Worm (Caenorhabditis elegans): ENCODE measurements around the gene flp-13.

Gene flp-13

DNA sequence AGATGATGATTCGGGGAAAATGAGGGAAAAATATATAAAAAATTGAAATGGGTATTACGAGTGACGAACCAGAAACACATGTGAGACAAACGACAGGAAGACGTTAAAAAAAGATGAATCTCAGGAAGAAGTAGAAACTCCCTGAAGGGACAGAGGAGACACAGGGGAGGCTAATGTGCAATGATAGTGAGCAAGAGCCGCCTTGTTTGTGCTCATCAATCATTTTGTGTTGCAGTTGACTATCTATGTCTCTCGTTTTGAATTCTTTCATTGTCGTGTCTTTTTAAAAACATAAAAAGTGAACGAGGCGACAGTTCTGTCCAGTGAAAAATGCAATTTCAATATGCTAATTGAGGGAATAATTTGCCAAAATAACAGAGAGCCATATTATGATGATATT, 26.7 kb upstream of the flp-13 start:
- no peak for TF ChIP-seq dve-1 (tag; optimal IDR thresholded peaks at IDR 0.05)
- no peak for TF ChIP-seq ceh-48 (tag; optimal IDR thresholded peaks at IDR 0.05)
- TF ChIP-seq ceh-45 (GFP tag; IDR thresholded peaks at IDR 0.05): no peak
- no peak for TF ChIP-seq ceh-6 (GFP tag; optimal IDR thresholded peaks at IDR 0.05)

ce11 chrIV:7723555-7723954, 25.3 kb upstream of the flp-13 start:
- TF ChIP-seq ceh-22 (tag; optimal IDR thresholded peaks at IDR 0.05): no peak
- peak; percentile 44 for TF ChIP-seq ceh-18 (tag; optimal IDR thresholded peaks at IDR 0.05)
- TF ChIP-seq rnt-1 (tag; optimal IDR thresholded peaks at IDR 0.05): peak; percentile 22
- peak; percentile 95 for TF ChIP-seq unc-55 (GFP tag; optimal IDR thresholded peaks at IDR 0.05)

DNA sequence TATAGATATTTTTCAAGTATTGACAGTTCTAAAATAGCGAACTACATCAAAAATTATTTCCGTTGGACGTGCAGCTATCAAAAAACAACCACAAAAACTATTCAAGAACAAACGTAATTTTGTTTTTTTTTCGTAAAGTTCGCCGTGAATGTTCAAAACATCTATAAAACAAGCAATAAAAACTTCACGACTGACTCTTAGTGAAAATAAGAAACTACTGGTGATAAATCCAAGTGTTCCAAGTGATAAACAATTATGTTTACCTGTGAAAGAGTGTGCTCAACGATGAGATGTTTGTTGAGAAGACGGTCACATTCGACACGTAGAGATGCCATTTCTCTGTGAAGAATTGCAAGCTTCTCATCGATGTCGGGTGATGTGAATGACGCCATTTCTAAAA, 24.6 kb upstream of the flp-13 start, which contains the start of gene C50F7.6:
Gene C50F7.6 (minus strand): TSS at position 394 of the 400 bp plus-strand sequence.
- TF ChIP-seq Y22D7AL.16 (tag; optimal IDR thresholded peaks at IDR 0.05) (no peak), ceh-22 (tag; optimal IDR thresholded peaks at IDR 0.05) (no peak), unc-55 (GFP tag; optimal IDR thresholded peaks at IDR 0.05) (no peak), ttx-3 (tag; optimal IDR thresholded peaks at IDR 0.05) (no peak), pag-3 (tag; optimal IDR thresholded peaks at IDR 0.05; ENCODE audit: borderline replicate concordance) (no peak), C38D4.7 (GFP tag; optimal IDR thresholded peaks at IDR 0.05) (no peak), pros-1 (tag; optimal IDR thresholded peaks at IDR 0.05) (no peak), fkh-10 (GFP tag; optimal IDR thresholded peaks at IDR 0.05) (no peak), mec-3 (tag; optimal IDR thresholded peaks at IDR 0.05; ENCODE audit: borderline replicate concordance) (no peak), rnt-1 (tag; optimal IDR thresholded peaks at IDR 0.05) (no peak), ahr-1 (tag; optimal IDR thresholded peaks at IDR 0.05) (no peak), gmeb-2 (tag; optimal IDR thresholded peaks at IDR 0.05) (no peak), zip-5 (tag; optimal IDR thresholded peaks at IDR 0.05) (no peak), sox-4 (tag; optimal IDR thresholded peaks at IDR 0.05) (no peak), dmd-4 (tag; optimal IDR thresholded peaks at IDR 0.05; ENCODE audit: borderline replicate concordance) (no peak)

- TF ChIP-seq ceh-31 (tag; optimal IDR thresholded peaks at IDR 0.05): no peak
- TF ChIP-seq mec-3 (tag; optimal IDR thresholded peaks at IDR 0.05; ENCODE audit: borderline replicate concordance): no peak
- TF ChIP-seq tbx-7 (tag; optimal IDR thresholded peaks at IDR 0.05): no peak
Measured at ce11 chrIV:7717916-7718315, 19.7 kb upstream of the flp-13 start, which contains the start of gene F33D4.6. Gene F33D4.6 (minus strand): TSS chrIV:7718016.

DNA sequence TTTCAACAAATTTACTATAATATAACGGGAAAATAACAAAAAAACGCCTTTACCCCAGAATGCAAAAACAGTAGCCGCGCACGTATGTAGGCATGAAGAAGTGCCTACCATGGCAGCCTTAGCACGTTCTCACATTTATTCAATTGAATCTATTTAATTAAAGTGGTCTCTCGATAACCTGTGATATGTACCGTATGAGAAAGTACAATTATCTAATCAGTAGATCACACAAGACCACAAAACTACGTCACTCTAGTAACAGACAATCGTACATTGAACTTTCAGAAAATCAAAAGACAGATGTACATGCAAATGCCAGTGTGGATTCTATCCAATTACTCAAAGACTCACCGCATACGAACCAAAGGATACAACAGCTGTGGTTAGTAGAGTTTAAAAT, 14.0 kb upstream of the flp-13 start:
- no peak for TF ChIP-seq syd-9 (tag; optimal IDR thresholded peaks at IDR 0.05)

ce11 chrIV:7710824-7711223, 12.6 kb upstream of the flp-13 start, which contains the start of gene nhr-8:
Gene nhr-8 (plus strand): TSS chrIV:7710983.
- no peak for TF ChIP-seq ceh-48 (tag; optimal IDR thresholded peaks at IDR 0.05)
- TF ChIP-seq ceh-31 (tag; optimal IDR thresholded peaks at IDR 0.05): no peak
- TF ChIP-seq ceh-2 (tag; optimal IDR thresholded peaks at IDR 0.05): no peak
- no peak for TF ChIP-seq unc-86 (tag; optimal IDR thresholded peaks at IDR 0.05)
- no peak for TF ChIP-seq syd-9 (tag; optimal IDR thresholded peaks at IDR 0.05)
- peak; percentile 89 for TF ChIP-seq elt-2 (tag; optimal IDR thresholded peaks at IDR 0.05)
- no peak for TF ChIP-seq ceh-6 (GFP tag; optimal IDR thresholded peaks at IDR 0.05)

ce11 chrIV:7709701-7710100, 11.5 kb upstream of the flp-13 start, which contains the start of the genes mrpl-1, emc-6 and mrps-24:
Gene mrpl-1 (minus strand): TSS chrIV:7709701.
Gene emc-6 (minus strand): TSS chrIV:7709736.
Gene mrps-24 (plus strand): TSS chrIV:7710045.
- TF ChIP-seq nfya-1 (tag; optimal IDR thresholded peaks at IDR 0.05): peak; percentile 24
- no peak for TF ChIP-seq eyg-1 (tag; optimal IDR thresholded peaks at IDR 0.05)
- peak; percentile 78 for TF ChIP-seq unc-42 (tag; optimal IDR thresholded peaks at IDR 0.05)

Measured in whole organism, late embryonic.